Worm (Caenorhabditis elegans): ENCODE results near the gene M163.22.

DNA sequence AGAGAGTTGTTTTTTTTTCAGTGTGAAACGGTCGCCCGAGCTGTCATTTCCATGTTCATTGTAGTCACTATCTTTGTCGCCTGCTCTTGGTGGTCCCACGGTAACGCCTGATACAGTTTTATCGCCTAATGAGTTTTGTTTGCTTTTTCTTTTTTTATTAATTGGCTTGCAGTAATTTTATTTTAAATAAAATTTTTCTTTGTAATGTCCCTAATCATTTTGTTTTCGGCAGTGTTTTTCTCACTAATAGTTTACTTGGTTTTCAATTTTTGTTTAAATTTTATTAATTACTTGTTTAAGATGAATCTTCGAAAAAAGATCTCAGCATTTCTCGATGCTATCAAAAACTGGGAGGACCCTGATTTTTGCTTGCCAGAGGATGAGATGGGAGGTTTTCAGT, at the start of gene M163.22:
- TF ChIP-seq F33H1.4 (GFP tag; IDR thresholded peaks at IDR 0.05) (no peak), F22D6.2 (tag; optimal IDR thresholded peaks at IDR 0.05) (no peak), let-607 (tag; optimal IDR thresholded peaks at IDR 0.05) (no peak), ama-1 (optimal IDR thresholded peaks at IDR 0.05) (no peak), ama-1 (GFP tag; optimal IDR thresholded peaks at IDR 0.05) (no peak)

Measured in whole organism, young adult.